Worm (Caenorhabditis elegans) whole organism, midembryonic: ENCODE data around the gene F28H6.6.

Source experiments
- T22C8.4 ChIP-seq: fragments of 200-800 bp; sonication (Bioruptor generic); IDR thresholded peaks from 2 replicates; pipeline ENCODE4 v1.3.6; 2022; ENCODE audit warnings: missing genetic modification characterization, missing compliant biosample characterization
- cog-1 ChIP-seq: sonication (generic microtip); optimal IDR thresholded peaks from 2 replicates; lab custom pipeline; 2016; ENCODE audit warnings: missing genetic modification characterization, missing compliant biosample characterization
- flt-1 ChIP-seq: fragments of 200-800 bp; sonication (Bioruptor generic); IDR thresholded peaks from 2 replicates; pipeline ENCODE4 v1.3.6; 2022; ENCODE audit warnings: missing genetic modification characterization, missing compliant biosample characterization
- klf-2 ChIP-seq: fragments of 200-800 bp; sonication (Bioruptor generic); conservative IDR thresholded peaks from 2 replicates; pipeline ENCODE4 v1.3.6; 2022; ENCODE audit warnings: missing genetic modification reagents, missing genetic modification characterization, missing compliant biosample characterization
- med-1 ChIP-seq: sonication (generic microtip); optimal IDR thresholded peaks from 2 replicates; lab custom pipeline; 2017; ENCODE audit warnings: missing genetic modification characterization, mild to moderate bottlenecking, missing compliant biosample characterization, antibody characterized with exemption, missing genetic modification reagents; ENCODE audit not compliant: insufficient read depth
- ref-1 ChIP-seq: fragments of 200-800 bp; sonication (Bioruptor generic); conservative IDR thresholded peaks from 2 replicates; pipeline ENCODE4 v1.3.6; 2022; ENCODE audit warnings: missing genetic modification reagents, missing genetic modification characterization, missing compliant biosample characterization
- tab-1 ChIP-seq: fragments of 200-800 bp; sonication (Bioruptor generic); IDR thresholded peaks from 2 replicates; pipeline ENCODE4 v1.3.6; 2022; ENCODE audit warnings: missing genetic modification characterization, missing compliant biosample characterization
- ztf-23 ChIP-seq: fragments of 200-800 bp; sonication (Bioruptor generic); IDR thresholded peaks from 2 replicates; pipeline ENCODE4 v1.3.6; 2022; ENCODE audit warnings: missing genetic modification reagents, missing genetic modification characterization, missing compliant biosample characterization
- ztf-29 ChIP-seq: fragments of 200-800 bp; sonication (Bioruptor generic); IDR thresholded peaks from 2 replicates; pipeline ENCODE4 v1.3.6; 2022; ENCODE audit warnings: missing genetic modification reagents, missing genetic modification characterization, missing compliant biosample characterization

DNA sequence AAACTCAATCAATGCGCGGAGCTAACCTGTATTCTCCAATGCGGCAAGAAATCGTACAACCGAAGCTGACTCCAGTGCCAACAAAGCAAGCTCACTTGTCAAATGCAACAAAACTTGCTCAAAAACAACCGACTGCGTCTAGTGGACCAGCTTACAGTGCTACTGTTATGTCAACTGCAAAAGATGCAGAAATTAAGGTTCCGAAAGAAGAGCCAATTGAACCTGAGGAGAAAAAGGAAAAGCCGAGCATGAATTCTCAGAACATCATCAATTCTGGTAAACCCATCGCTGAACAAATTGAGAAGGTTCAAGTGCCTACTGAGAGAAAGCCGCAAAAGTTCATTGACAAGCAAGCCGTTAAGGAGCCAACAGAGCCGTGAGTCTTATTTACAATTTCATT lies 5.8 kb upstream of the F28H6.6 start:
- TF ChIP-seq ref-1 (GFP tag; lab: Robert Waterston, UW) (no peak), med-1 (no peak), T22C8.4 (GFP tag; lab: Robert Waterston, UW) (no peak), tab-1 (GFP tag; lab: Robert Waterston, UW) (no peak), flt-1 (no peak), ztf-23 (GFP tag; lab: Robert Waterston, UW) (no peak), klf-2 (GFP tag; lab: Robert Waterston, UW) (no peak), cog-1 (tag; lab: Kevin White, UChicago) (no peak), ztf-29 (GFP tag; lab: Robert Waterston, UW) (no peak)
